Worm (Caenorhabditis elegans): ENCODE measurements around the gene T27A8.3.

ce11 chrX:16099251-16099650, 36.8 kb downstream of the T27A8.3 start:
- TF ChIP-seq egl-27 (tag; optimal IDR thresholded peaks at IDR 0.05) (no peak), dmd-6 (GFP tag; IDR thresholded peaks at IDR 0.05) (no peak), rbr-2 (tag; optimal IDR thresholded peaks at IDR 0.05) (no peak), ama-1 (optimal IDR thresholded peaks at IDR 0.05) (no peak), ZK546.5 (tag; optimal IDR thresholded peaks at IDR 0.05) (no peak), Y105C5A.15 (GFP tag; IDR thresholded peaks at IDR 0.05) (no peak), cey-2 (tag; optimal IDR thresholded peaks at IDR 0.05; ENCODE audit: borderline replicate concordance, insufficient read depth) (no peak), pqm-1 (tag; optimal IDR thresholded peaks at IDR 0.05) (no peak), nhr-76 (tag; optimal IDR thresholded peaks at IDR 0.05) (no peak), aha-1 (tag) (no peak), attf-4 (tag; optimal IDR thresholded peaks at IDR 0.05) (no peak), nhr-25 (tag; optimal IDR thresholded peaks at IDR 0.05; ENCODE audit: borderline replicate concordance, insufficient read depth) (no peak)

All from whole organism, L4 larva.